Fruit fly (Drosophila melanogaster): Measurements from ENCODE around the gene TotA.

The TotA gene

dm6 chr3R:20873638-20874037 is 2.8 kb downstream of the TotA start, which contains the start of gene TotB:
Gene TotB, plus strand, starts transcription at chr3R:20873938.
- TF ChIP-seq ttk (optimal IDR thresholded peaks at IDR 0.05), result no peak
- no peak for TF ChIP-seq insv (optimal IDR thresholded peaks at IDR 0.05)
- TF ChIP-seq Myc (optimal IDR thresholded peaks at IDR 0.05), result no peak
- TF ChIP-seq h (optimal IDR thresholded peaks at IDR 0.05), result no peak
- no peak for TF ChIP-seq Sin3A (optimal IDR thresholded peaks at IDR 0.05)
- TF ChIP-seq psq (optimal IDR thresholded peaks at IDR 0.05), result no peak

- TF ChIP-seq psq (optimal IDR thresholded peaks at IDR 0.05), result no peak
- no peak for TF ChIP-seq Myc (optimal IDR thresholded peaks at IDR 0.05)
- no peak for TF ChIP-seq Sin3A (optimal IDR thresholded peaks at IDR 0.05)
- no peak for TF ChIP-seq insv (optimal IDR thresholded peaks at IDR 0.05)
- no peak for TF ChIP-seq h (optimal IDR thresholded peaks at IDR 0.05)
- TF ChIP-seq ttk (optimal IDR thresholded peaks at IDR 0.05), result no peak
Measured at dm6 chr3R:20876680-20877079, 5.8 kb downstream of the TotA start.

dm6 chr3R:20877436-20877835 is 6.6 kb downstream of the TotA start, which contains the start of gene TotZ:
Gene TotZ, plus strand, starts transcription at chr3R:20877736.
- no peak for TF ChIP-seq Sin3A (optimal IDR thresholded peaks at IDR 0.05)
- no peak for TF ChIP-seq psq (optimal IDR thresholded peaks at IDR 0.05)
- TF ChIP-seq h (optimal IDR thresholded peaks at IDR 0.05), result no peak
- no peak for TF ChIP-seq ttk (optimal IDR thresholded peaks at IDR 0.05)
- TF ChIP-seq Myc (optimal IDR thresholded peaks at IDR 0.05), result no peak
- TF ChIP-seq insv (optimal IDR thresholded peaks at IDR 0.05), result no peak

DNA sequence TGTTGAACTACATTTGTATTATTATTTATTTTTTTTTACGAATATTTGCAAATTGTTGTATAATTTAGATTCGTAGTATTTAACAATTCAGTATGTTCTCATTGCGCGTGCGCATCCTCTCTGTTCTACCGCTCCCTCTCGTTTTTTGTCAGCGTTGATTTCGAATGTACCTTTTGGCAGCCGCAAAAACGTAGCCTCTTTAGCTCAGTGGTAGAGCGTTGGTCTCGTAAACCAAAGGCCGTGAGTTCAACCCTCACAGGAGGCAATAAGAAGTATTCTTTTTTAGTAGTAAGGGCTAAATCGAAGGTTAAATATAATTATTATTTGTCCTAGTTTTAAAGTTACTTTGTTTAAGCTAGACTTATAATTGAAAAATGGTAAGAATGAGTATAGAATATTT is 19.7 kb downstream of the TotA start:
- TF ChIP-seq Sin3A (optimal IDR thresholded peaks at IDR 0.05), result no peak
- no peak for TF ChIP-seq psq (optimal IDR thresholded peaks at IDR 0.05)
- TF ChIP-seq insv (optimal IDR thresholded peaks at IDR 0.05), result no peak
- no peak for TF ChIP-seq ttk (optimal IDR thresholded peaks at IDR 0.05)
- no peak for TF ChIP-seq Myc (optimal IDR thresholded peaks at IDR 0.05)
- TF ChIP-seq h (optimal IDR thresholded peaks at IDR 0.05), result no peak

DNA sequence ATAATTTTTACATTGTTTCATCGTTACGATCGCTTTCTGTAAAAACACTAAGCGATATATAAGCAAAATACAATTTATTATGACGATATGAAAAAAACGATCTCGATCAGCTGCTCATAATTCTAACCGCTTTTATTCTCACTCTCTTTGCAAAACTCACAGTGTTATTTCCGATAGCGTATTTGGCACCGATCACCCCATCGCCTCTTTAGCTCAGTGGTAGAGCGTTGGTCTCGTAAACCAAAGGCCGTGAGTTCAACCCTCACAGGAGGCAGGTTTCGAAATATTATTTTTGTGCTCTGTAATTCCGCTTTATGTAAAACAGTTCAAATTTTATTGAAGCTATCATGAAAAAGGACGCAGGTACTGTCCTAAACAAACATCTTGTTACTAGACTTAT is 20.1 kb downstream of the TotA start:
- no peak for TF ChIP-seq Sin3A (optimal IDR thresholded peaks at IDR 0.05)
- no peak for TF ChIP-seq insv (optimal IDR thresholded peaks at IDR 0.05)
- TF ChIP-seq psq (optimal IDR thresholded peaks at IDR 0.05), result no peak
- no peak for TF ChIP-seq ttk (optimal IDR thresholded peaks at IDR 0.05)
- no peak for TF ChIP-seq Myc (optimal IDR thresholded peaks at IDR 0.05)
- no peak for TF ChIP-seq h (optimal IDR thresholded peaks at IDR 0.05)

DNA sequence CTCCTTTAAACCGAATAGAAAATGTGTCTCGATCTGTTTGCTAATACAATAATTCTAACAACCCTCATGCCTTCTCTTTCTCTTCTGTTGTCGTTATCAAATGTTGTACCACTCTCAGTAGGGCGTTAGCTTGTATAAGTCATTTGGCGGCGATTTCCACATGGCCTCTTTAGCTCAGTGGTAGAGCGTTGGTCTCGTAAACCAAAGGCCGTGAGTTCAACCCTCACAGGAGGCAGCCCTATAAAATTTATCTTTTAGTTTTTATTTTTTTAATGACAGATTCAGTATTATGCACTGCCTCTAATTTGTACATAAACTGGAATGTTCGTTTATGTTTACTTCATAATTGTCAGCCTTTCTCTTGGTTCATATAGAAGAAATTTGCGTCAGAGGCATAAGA is 20.7 kb downstream of the TotA start:
- TF ChIP-seq h (optimal IDR thresholded peaks at IDR 0.05), result no peak
- TF ChIP-seq Myc (optimal IDR thresholded peaks at IDR 0.05), result no peak
- TF ChIP-seq psq (optimal IDR thresholded peaks at IDR 0.05), result no peak
- TF ChIP-seq insv (optimal IDR thresholded peaks at IDR 0.05), result no peak
- TF ChIP-seq ttk (optimal IDR thresholded peaks at IDR 0.05), result no peak
- TF ChIP-seq Sin3A (optimal IDR thresholded peaks at IDR 0.05), result no peak

dm6 chr3R:20897128-20897527 is 26.3 kb downstream of the TotA start, which contains the start of gene Ktl:
Gene Ktl, minus strand, starts transcription at chr3R:20897320.
- TF ChIP-seq Sin3A (optimal IDR thresholded peaks at IDR 0.05) (no peak), psq (optimal IDR thresholded peaks at IDR 0.05) (no peak), ttk (optimal IDR thresholded peaks at IDR 0.05) (no peak), Myc (optimal IDR thresholded peaks at IDR 0.05) (no peak), insv (optimal IDR thresholded peaks at IDR 0.05) (no peak), h (optimal IDR thresholded peaks at IDR 0.05) (no peak)

DNA sequence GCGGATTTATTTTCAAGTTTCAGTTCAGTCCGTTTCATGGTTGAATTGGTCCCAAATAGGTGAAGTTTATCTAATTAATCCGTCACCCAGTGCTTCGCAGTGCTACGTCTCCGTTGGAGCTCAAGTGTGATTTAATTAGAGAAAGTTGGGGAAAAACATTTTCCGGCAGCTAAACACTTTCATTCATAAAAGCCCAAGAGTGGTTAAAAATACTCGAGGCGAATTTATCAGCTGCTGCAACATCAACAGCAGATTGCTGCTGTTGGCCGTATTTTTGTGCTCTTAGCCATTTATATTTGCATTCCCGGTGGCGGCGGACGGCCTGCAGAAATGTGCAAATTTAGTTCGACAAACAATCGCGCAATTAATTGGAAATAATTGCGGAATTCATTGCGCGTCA is 30.8 kb downstream of the TotA start, which contains the start of gene Grik:
Gene Grik, plus strand, starts transcription at position 301 of the 400 bp plus-strand sequence.
- TF ChIP-seq insv (optimal IDR thresholded peaks at IDR 0.05) (no peak), Sin3A (optimal IDR thresholded peaks at IDR 0.05) (no peak), h (optimal IDR thresholded peaks at IDR 0.05) (no peak), psq (optimal IDR thresholded peaks at IDR 0.05) (no peak), Myc (optimal IDR thresholded peaks at IDR 0.05) (no peak), ttk (optimal IDR thresholded peaks at IDR 0.05) (no peak)

DNA sequence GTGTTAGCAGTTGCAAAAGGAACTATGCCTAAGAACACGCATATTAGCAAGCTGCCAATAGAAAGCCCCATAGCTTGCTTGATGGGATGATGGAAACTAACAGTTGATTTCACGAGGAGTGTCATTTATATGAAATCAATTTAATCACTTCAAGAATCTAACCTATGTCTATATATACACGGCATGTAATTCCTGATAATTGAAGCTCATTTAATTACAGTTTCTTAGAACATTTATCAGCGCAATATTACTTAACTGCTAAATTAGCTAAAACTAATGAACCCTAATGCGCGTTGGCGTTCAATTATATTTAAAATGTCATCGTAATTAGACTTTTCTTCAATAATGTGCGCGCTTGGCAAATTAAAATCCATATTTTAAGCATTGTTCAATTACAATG is 34.6 kb downstream of the TotA start, which contains the start of gene TotX:
Gene TotX, minus strand, starts transcription at position 101 of the 400 bp plus-strand sequence.
- TF ChIP-seq h (optimal IDR thresholded peaks at IDR 0.05), result no peak
- no peak for TF ChIP-seq Myc (optimal IDR thresholded peaks at IDR 0.05)
- TF ChIP-seq insv (optimal IDR thresholded peaks at IDR 0.05), result no peak
- no peak for TF ChIP-seq ttk (optimal IDR thresholded peaks at IDR 0.05)
- TF ChIP-seq Sin3A (optimal IDR thresholded peaks at IDR 0.05), result no peak
- TF ChIP-seq psq (optimal IDR thresholded peaks at IDR 0.05), result no peak

- TF ChIP-seq insv (optimal IDR thresholded peaks at IDR 0.05) (no peak), Sin3A (optimal IDR thresholded peaks at IDR 0.05) (no peak), psq (optimal IDR thresholded peaks at IDR 0.05) (no peak), Myc (optimal IDR thresholded peaks at IDR 0.05) (no peak)
Measured at dm6 chr3R:20908641-20909040, 37.8 kb downstream of the TotA start.

DNA sequence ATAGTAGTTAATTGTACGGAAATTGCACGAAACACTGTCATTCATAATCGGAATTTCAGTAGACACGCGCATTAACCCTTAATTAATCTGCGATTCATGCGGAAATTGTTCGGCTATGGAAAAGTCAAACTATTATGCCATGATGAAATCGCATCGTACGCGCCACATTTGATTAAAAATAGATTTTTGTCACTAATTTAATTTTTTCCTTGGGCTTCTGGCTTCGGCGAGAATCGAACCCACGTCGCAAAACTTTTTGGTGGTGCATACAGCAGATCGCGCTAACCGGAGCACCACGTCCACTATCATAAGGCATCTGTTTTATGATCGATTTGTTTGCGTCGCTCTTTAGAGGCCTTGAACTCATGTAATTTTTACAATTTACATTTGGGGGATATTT is 41.9 kb downstream of the TotA start:
- no peak for TF ChIP-seq psq (optimal IDR thresholded peaks at IDR 0.05)
- TF ChIP-seq insv (optimal IDR thresholded peaks at IDR 0.05), result no peak
- TF ChIP-seq Sin3A (optimal IDR thresholded peaks at IDR 0.05), result no peak

DNA sequence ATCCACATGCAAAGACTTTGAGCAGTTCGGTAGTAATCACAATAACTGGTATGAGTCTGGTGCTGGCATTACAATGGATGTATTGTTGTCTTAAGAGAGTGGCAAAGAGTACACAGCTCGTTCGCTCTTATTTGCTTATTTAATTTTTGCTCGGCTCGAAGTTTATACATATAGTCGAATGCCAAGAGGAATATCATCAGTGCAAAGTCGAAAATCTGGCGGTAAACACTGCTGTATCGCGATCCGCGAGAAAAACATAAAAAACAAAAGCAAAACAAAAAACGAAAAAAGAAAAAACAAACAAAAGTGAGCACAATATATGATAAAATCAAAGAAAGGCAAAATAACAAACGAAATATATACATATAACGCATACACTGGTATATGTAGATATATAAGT is 43.3 kb downstream of the TotA start, which contains the start of gene hdly:
Gene hdly, plus strand, starts transcription at position 194 of the 400 bp plus-strand sequence.
- no peak for TF ChIP-seq Sin3A (optimal IDR thresholded peaks at IDR 0.05)
- no peak for TF ChIP-seq Myc (optimal IDR thresholded peaks at IDR 0.05)
- TF ChIP-seq ttk (optimal IDR thresholded peaks at IDR 0.05), result no peak
- TF ChIP-seq insv (optimal IDR thresholded peaks at IDR 0.05), result no peak
- no peak for TF ChIP-seq h (optimal IDR thresholded peaks at IDR 0.05)
- no peak for TF ChIP-seq psq (optimal IDR thresholded peaks at IDR 0.05)

DNA sequence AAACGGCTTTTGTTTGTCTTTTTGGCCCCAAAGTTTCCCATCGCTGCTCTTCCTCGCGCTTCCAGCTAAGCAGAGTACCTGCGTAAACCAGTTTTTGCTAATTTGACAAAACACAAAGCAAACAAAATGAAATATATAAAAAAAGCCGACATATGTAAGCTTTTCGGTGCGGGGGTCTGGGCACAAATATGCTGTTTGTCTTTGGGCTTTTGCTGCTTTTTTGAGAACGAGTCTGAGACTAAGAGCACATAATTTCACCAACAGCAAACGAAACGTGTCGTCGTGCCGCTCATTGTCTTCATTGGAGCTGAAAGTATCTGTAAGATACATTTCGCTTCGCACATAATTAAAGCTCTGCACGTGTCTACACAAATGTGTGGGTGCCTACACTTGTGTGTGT is 45.0 kb downstream of the TotA start:
- TF ChIP-seq ttk (optimal IDR thresholded peaks at IDR 0.05) (no peak), Sin3A (optimal IDR thresholded peaks at IDR 0.05) (no peak), Myc (optimal IDR thresholded peaks at IDR 0.05) (no peak), insv (optimal IDR thresholded peaks at IDR 0.05) (no peak), psq (optimal IDR thresholded peaks at IDR 0.05) (no peak), h (optimal IDR thresholded peaks at IDR 0.05) (no peak)
